Worm (Caenorhabditis elegans): ENCODE measurements around the gene col-110.

Gene col-110

DNA sequence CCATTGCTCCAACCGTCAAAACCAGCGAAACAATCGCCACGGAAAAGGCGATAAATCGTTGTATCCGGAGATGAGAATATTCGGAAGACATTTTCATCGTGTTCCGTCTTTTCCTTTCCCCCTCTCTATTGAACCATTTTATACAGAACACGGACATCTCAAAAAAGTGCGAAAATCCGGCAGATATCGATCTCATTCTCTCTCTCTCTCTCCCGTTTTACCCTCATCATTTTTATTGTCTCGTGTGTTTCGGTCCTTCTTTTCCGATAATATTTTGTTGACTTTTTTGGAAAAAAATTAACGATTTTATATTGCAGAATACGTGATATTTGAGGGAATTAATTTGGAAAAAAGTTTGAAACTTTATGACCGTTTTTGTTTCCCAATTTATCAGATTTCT is at the start of gene col-110:
TSS of gene col-110 (minus strand) at position 101 of the 400 bp plus-strand sequence.
- TF ChIP-seq dao-5 (tag; optimal IDR thresholded peaks at IDR 0.05) (no peak), him-1 (tag; optimal IDR thresholded peaks at IDR 0.05) (no peak), W03F9.2 (tag; optimal IDR thresholded peaks at IDR 0.05) (no peak)

DNA sequence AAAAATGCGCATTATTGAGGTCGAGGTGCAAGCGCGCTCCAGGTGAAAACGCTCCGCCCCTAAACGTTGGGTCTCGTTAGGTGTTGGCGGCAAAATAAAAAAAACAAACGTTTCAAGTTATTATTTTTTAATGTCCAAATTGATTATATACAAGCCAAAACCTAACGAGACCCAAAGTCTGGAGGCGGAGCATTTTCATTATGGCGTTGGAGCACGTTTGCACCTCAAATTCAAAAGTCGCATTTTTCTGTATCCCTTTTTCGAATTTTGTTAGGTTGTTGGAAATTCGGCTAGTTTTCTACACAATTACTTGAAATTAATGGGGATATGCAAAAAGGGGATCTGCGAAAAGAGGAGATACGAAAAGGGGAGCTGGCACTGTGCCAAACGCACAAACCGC is 48.4 kb upstream of the col-110 start, which contains the start of gene col-111:
TSS of gene col-111 (minus strand) at position 101 of the 400 bp plus-strand sequence.
- TF ChIP-seq him-1 (tag; optimal IDR thresholded peaks at IDR 0.05) = no peak
- no peak for TF ChIP-seq W03F9.2 (tag; optimal IDR thresholded peaks at IDR 0.05)
- no peak for TF ChIP-seq dao-5 (tag; optimal IDR thresholded peaks at IDR 0.05)

DNA sequence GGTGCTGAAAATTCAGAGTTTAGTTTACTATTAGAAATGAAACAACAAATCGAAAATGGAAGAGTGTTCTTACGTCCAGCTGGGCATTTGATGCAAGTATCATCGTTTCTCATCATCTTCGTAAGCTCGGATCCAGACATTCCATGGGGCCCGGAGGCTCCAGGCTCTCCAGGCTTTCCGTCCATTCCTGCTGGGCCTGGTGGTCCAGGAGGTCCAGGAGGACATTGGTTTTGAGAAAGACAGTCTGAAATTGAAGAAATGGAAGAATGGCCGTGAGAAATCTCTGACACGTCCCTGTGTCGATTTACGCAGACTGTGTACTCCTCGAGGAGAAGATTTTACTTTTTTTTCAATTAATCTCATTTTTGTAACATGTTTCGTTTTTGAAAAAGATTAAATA is 46.9 kb upstream of the col-110 start:
- TF ChIP-seq him-1 (tag; optimal IDR thresholded peaks at IDR 0.05) (no peak), W03F9.2 (tag; optimal IDR thresholded peaks at IDR 0.05) (no peak), dao-5 (tag; optimal IDR thresholded peaks at IDR 0.05) (no peak)

DNA sequence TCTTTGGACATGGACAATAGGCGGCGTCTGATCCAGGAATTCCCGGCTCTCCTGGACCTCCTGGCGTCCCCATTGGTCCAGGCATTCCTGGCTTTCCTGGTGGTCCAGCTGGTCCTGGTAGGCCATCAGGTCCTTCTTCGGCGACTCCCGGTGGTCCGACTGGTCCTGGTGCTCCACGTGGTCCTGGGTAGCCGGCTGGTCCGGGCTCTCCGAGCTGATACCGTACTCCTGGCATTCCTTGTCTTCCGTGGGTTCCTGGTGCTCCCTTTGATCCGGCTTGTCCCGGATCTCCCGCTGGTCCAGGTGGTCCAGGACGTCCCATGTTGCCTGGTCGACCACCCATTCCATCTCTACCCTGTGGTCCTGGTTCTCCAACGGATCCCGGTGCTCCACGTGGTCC is 46.5 kb upstream of the col-110 start:
- TF ChIP-seq dao-5 (tag; optimal IDR thresholded peaks at IDR 0.05) (no peak), W03F9.2 (tag; optimal IDR thresholded peaks at IDR 0.05) (no peak), him-1 (tag; optimal IDR thresholded peaks at IDR 0.05) (no peak)

DNA sequence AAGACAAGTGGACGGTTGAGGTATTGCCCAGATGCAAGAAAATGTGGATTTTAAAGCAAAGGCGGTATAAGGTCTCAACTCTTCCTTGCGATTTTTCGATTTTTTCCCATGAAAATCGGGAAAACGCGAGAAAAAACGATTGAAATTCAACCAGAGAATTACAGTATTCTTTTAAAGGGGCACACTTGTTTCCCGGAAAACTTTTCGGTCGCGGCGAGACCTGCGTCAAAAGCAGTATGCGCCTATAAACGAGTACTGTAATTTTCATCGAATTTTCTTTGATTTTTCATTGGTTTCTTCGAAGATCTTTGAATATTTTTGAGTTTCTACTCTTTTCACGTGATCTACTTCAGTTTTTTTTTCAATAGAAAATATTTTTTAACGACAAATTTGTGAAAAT is 44.2 kb upstream of the col-110 start:
- TF ChIP-seq him-1 (tag; optimal IDR thresholded peaks at IDR 0.05) (no peak), dao-5 (tag; optimal IDR thresholded peaks at IDR 0.05) (no peak), W03F9.2 (tag; optimal IDR thresholded peaks at IDR 0.05) (no peak)

DNA sequence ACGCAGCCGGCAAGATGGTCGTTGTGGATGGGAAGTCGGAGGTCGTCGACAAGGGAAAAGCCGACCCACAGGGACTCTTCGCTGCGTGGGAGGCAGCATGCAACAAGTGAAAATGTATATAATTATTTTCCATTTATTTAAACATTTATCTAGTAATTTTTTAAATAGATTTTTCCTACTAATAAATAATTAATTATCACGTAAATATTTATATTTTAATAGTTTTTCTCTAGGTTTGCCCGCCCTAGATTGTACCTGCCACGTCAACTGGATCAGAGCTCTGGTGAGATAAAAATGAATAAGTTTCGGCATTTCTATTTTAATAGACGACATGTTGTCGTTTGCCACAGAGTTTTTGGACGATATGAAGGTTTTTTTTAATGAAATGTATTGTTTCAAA is 43.5 kb upstream of the col-110 start, which contains the start of gene psr-1:
TSS of gene psr-1 (plus strand) at position 301 of the 400 bp plus-strand sequence.
- no peak for TF ChIP-seq him-1 (tag; optimal IDR thresholded peaks at IDR 0.05)

DNA sequence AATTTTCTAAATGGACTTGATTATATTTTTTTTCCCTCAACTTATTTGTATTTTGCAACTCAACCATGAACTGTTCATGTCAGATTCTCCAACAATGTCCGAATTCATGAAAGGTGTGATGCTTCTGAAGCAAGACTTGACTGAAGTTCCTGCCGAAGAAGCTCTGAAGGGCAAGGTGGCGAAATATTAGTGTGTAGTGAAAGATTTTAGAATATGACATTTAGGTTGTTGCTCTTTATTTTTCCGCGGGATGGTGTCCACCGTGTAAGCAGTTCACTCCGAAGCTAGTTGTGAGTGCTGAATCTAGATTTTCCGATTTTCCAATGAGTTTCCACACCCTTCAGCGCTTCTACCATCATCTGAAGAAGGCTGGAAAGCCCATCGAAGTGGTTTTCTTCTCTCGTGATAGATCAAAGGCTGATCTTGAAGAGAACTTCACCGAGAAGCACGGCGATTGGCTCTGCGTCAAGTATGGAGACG is 42.9 kb upstream of the col-110 start, which contains the start of gene F29B9.5:
TSS of gene F29B9.5 (plus strand) at position 51 of the 480 bp plus-strand sequence.
- TF ChIP-seq dao-5 (tag; optimal IDR thresholded peaks at IDR 0.05) = no peak
- TF ChIP-seq W03F9.2 (tag; optimal IDR thresholded peaks at IDR 0.05) = no peak
- no peak for TF ChIP-seq him-1 (tag; optimal IDR thresholded peaks at IDR 0.05)

DNA sequence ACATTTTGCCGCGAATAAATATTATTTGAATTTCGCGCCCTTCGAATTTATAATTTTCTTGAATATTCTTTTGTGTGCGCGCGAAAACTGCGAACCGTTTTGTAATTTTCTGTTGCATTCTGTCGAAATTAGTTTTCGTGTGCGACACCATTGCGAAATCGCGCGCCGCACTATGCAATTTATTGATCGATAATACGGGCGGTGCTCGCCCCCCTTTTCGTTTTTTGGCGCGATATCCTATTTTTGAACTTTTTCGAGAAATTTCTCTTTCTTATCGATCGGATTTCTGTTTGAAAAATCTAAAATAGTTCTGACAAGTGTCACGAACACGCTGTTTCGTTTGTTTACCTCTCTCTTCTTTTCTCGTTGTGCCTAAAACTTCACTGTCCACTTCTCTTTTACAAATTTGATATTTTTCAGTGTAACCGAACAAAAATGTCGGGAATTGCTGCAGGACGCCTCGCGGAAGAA is 41.2 kb upstream of the col-110 start, which contains the start of gene ubc-9:
TSS of gene ubc-9 (plus strand) at position 421 of the 471 bp plus-strand sequence.
- TF ChIP-seq him-1 (tag; optimal IDR thresholded peaks at IDR 0.05) (peak; percentile 52), dao-5 (tag; optimal IDR thresholded peaks at IDR 0.05) (no peak), W03F9.2 (tag; optimal IDR thresholded peaks at IDR 0.05) (peak; percentile 27)

DNA sequence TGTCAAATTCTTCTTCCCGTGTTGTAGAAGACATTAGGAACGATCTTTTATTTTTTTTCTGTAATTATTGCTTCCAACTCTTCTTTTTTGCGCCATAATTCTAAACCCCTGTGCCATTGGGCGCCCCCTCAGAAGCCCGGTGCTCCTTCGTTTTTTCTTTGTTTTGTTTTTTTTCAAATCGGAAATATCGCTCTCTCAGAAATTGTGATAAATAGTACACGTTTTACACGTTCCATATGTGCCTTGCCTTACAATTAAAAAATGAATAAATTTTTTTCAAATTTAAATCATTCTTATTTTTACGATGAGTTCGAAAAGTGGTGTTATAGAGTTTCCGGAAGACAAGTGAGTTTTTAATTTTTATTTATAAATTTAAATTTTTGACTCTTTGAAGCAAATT is 40.0 kb upstream of the col-110 start, which contains the start of gene F29B9.7:
TSS of gene F29B9.7 (plus strand) at position 301 of the 400 bp plus-strand sequence.
- TF ChIP-seq him-1 (tag; optimal IDR thresholded peaks at IDR 0.05) (no peak), dao-5 (tag; optimal IDR thresholded peaks at IDR 0.05) (no peak), W03F9.2 (tag; optimal IDR thresholded peaks at IDR 0.05) (no peak)

DNA sequence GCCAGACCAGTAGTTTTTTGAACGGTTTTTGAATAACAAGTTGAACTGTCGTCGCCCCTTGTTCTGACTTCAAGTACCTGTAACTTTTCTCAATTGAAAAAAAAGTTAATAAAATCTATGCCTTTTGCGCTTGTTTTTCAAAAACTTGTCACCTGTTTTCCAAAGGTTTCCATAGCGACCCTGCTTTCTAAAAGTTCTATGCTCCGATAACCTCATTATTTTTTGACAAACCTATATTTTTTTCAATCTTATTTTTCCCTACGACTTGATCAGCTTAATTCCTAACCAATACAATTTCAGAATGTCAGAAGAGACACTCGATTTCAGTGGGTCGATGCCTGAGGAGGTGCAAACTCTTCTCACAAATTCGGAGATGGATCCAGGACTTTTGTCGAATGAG is 37.9 kb upstream of the col-110 start, which contains the start of gene F29B9.8:
TSS of gene F29B9.8 (plus strand) at position 301 of the 400 bp plus-strand sequence.
- TF ChIP-seq dao-5 (tag; optimal IDR thresholded peaks at IDR 0.05) (no peak), W03F9.2 (tag; optimal IDR thresholded peaks at IDR 0.05) (no peak), him-1 (tag; optimal IDR thresholded peaks at IDR 0.05) (no peak)

DNA sequence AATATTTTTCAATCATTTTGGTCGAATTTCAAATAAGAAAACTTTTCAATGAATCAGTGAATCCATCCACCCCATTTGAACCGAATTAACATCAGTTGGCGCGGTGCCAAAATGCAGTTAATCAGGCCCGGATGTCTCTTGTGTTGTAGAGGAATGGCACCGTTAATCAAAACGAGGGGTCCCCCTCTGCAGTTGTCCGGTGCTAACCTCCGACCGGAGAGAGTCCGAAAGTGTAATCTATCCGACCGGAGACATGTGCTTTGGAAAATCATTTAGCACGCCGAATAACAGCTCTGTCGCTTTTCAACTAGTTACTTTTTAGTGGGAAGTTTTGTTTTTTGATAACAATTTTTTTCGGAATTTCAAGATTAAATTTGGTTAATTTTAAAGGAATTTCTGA is 35.8 kb upstream of the col-110 start:
- TF ChIP-seq him-1 (tag; optimal IDR thresholded peaks at IDR 0.05) (no peak), dao-5 (tag; optimal IDR thresholded peaks at IDR 0.05) (no peak), W03F9.2 (tag; optimal IDR thresholded peaks at IDR 0.05) (no peak)

DNA sequence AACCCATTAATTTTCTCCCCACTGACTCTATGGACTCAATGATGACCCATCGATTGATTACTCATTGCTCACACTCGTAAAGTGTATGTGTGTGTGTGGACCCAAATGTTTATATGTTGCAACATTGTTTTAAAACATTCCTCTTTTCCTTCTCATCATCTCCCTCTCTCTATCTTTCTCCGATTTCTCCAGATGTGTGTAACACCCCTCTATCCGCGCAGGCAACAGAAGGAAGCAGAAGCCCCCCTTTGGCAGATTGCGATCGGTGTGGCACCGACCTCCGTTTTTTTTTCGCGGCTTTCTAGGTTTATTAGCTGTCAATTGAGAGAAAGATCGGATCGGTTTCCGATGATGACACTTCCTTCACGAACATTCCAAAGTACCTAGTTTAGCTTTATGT is 34.1 kb upstream of the col-110 start:
- TF ChIP-seq him-1 (tag; optimal IDR thresholded peaks at IDR 0.05) (no peak), W03F9.2 (tag; optimal IDR thresholded peaks at IDR 0.05) (no peak), dao-5 (tag; optimal IDR thresholded peaks at IDR 0.05) (no peak)

DNA sequence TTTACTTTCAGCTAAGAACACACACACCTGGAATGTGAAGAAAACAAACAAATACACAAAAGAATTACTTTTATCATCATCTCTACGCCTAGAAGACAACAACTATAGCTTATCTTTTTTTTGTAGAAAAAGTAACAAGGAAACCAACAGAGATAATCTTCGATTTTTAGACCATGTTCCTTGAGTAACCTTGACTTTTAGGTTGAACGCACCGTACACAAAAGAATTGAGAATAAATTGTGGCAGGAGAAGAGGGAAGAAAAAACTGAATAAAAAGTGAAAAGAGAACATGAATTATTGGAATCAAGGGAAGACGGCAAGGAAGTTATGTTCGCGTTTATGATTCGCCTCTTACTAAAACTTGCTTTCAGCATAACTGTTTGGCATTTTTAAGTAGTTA is 31.5 kb upstream of the col-110 start:
- TF ChIP-seq him-1 (tag; optimal IDR thresholded peaks at IDR 0.05) = no peak
- no peak for TF ChIP-seq dao-5 (tag; optimal IDR thresholded peaks at IDR 0.05)
- TF ChIP-seq W03F9.2 (tag; optimal IDR thresholded peaks at IDR 0.05) = no peak

DNA sequence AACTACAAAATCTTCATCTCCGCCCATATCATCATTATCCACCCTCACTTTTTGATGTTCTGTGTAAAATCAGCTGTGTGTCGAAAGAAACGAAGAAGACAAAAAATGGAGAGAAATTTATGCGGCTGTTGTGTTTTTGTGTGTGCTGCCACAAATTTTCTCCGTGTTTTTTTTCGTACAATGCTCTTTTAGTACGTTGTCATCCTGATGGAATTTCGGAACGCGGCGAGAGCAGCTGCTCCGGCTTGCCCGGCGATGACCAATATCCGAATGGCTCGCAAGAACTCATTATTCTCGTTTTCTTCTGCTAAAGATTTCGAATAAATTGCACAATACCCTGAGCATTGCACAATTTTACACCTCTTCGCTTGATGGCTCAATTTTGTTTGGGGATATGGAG is 29.9 kb upstream of the col-110 start:
- TF ChIP-seq W03F9.2 (tag; optimal IDR thresholded peaks at IDR 0.05) = no peak
- TF ChIP-seq dao-5 (tag; optimal IDR thresholded peaks at IDR 0.05) = no peak
- TF ChIP-seq him-1 (tag; optimal IDR thresholded peaks at IDR 0.05) = no peak

DNA sequence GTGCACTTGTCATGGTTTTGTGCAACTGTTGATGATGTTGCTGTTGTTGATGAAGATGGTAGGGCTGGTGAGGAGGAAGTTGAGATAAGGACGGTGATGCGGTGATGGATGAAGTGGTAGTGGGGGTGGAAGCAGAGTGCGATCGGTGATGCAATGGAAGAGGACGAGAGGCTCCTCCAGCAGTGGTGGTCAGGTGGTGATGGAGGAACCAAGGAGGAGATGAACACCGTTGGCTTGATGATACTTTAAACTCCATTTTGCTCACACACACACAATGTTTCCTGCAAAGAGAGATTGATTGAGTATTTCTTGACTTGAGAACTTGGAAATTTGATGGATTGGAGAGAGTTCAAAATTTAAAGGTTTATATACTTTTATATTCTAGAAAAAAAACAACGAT is 28.4 kb upstream of the col-110 start, which contains the start of gene F19C7.8:
TSS of gene F19C7.8 (minus strand) at position 256 of the 400 bp plus-strand sequence.
- no peak for TF ChIP-seq W03F9.2 (tag; optimal IDR thresholded peaks at IDR 0.05)
- TF ChIP-seq him-1 (tag; optimal IDR thresholded peaks at IDR 0.05) = no peak
- no peak for TF ChIP-seq dao-5 (tag; optimal IDR thresholded peaks at IDR 0.05)

All from whole organism, L4/young adult.